Worm (Caenorhabditis elegans) whole organism, L1 larva: ENCODE results near the gene D1044.7.

Experiments used
- alr-1 ChIP-seq: fragments of 200-800 bp; sonication (Bioruptor generic); optimal IDR thresholded peaks from 2 replicates; lab custom pipeline; 2018; ENCODE audit warnings: borderline replicate concordance, mild to moderate bottlenecking, missing genetic modification characterization, missing compliant biosample characterization
- blmp-1 ChIP-seq: fragments of 150-350 bp; optimal IDR thresholded peaks from 2 replicates; lab custom pipeline; 2014; ENCODE audit warnings: missing biosample characterization, missing genetic modification characterization
- ceh-8 ChIP-seq: fragments of 200-800 bp; sonication (Bioruptor generic); optimal IDR thresholded peaks from 2 replicates; lab custom pipeline; 2018; ENCODE audit warnings: mild to moderate bottlenecking, missing genetic modification characterization, moderate library complexity, missing compliant biosample characterization
- dsc-1 ChIP-seq: sonication (generic microtip); optimal IDR thresholded peaks from 2 replicates; lab custom pipeline; 2016; ENCODE audit warnings: mild to moderate bottlenecking, missing genetic modification characterization, missing compliant biosample characterization
- efl-1 ChIP-seq, 4 experiments: fragments of 150-350 bp; optimal IDR thresholded peaks in 3 of 4; peaks in 1 of 4; 1 replicate in 1 of 4; 2 replicates in 3 of 4; lab custom pipeline; 2014; ENCODE audit warnings: missing biosample characterization in 2 of 4, missing genetic modification characterization in 2 of 4, missing genetic modification reagents in 2 of 4
- efl-3 ChIP-seq: fragments of 200-800 bp; sonication (Bioruptor generic); optimal IDR thresholded peaks from 2 replicates; lab custom pipeline; 2018; ENCODE audit warnings: mild to moderate bottlenecking, missing genetic modification characterization, missing compliant biosample characterization
- egl-13 ChIP-seq: sonication (generic microtip); optimal IDR thresholded peaks from 2 replicates; lab custom pipeline; 2016; ENCODE audit warnings: missing genotype, missing genetic modification reagents, missing genetic modification characterization, missing compliant biosample characterization
- elt-3 ChIP-seq, 6 experiments: fragments of 150-350 bp in 1 of 6; sonication (generic microtip); optimal IDR thresholded peaks; 2 replicates each; lab custom pipeline; 2017 to 2018; ENCODE audit warnings: missing biosample characterization in 6 of 6, missing genetic modification characterization in 6 of 6, inconsistent platforms in 1 of 6
- fkh-10 ChIP-seq: sonication (generic microtip); optimal IDR thresholded peaks from 2 replicates; lab custom pipeline; 2017; ENCODE audit warnings: missing biosample characterization, missing genetic modification reagents, missing genetic modification characterization
- fkh-4 ChIP-seq: sonication (generic microtip); optimal IDR thresholded peaks from 2 replicates; lab custom pipeline; 2016; ENCODE audit warnings: missing compliant biosample characterization, missing genetic modification characterization, borderline replicate concordance
- fkh-8 ChIP-seq: sonication (generic microtip); optimal IDR thresholded peaks from 2 replicates; lab custom pipeline; 2016; ENCODE audit warnings: mild to moderate bottlenecking, missing genetic modification characterization, missing compliant biosample characterization
- fos-1 ChIP-seq: fragments of 150-350 bp; optimal IDR thresholded peaks from 2 replicates; lab custom pipeline; 2014; ENCODE audit warnings: missing biosample characterization, missing genetic modification characterization
- hlh-17 ChIP-seq: fragments of 200-800 bp; sonication (Bioruptor generic); optimal IDR thresholded peaks from 2 replicates; lab custom pipeline; 2018; ENCODE audit warnings: missing genetic modification characterization, mild to moderate bottlenecking, missing compliant biosample characterization, moderate library complexity, borderline replicate concordance
- hpl-2 ChIP-seq: fragments of 150-350 bp; optimal IDR thresholded peaks from 2 replicates; lab custom pipeline; 2014; ENCODE audit warnings: missing biosample characterization, missing genetic modification reagents, missing genetic modification characterization
- lin-13 ChIP-seq: fragments of 150-350 bp; optimal IDR thresholded peaks from 2 replicates; lab custom pipeline; 2014; ENCODE audit warnings: missing biosample characterization, missing genetic modification reagents, missing genetic modification characterization
- lin-14 ChIP-seq: fragments of 200-800 bp; sonication (Bioruptor generic); optimal IDR thresholded peaks from 2 replicates; lab custom pipeline; 2018; ENCODE audit warnings: mild to moderate bottlenecking, missing genetic modification characterization, moderate library complexity, missing compliant biosample characterization
- lsy-2 ChIP-seq, 2 experiments: fragments of 150-350 bp; optimal IDR thresholded peaks; 2 replicates each; lab custom pipeline; 2014; ENCODE audit warnings: missing biosample characterization in 2 of 2, missing genetic modification characterization in 2 of 2
- mef-2 ChIP-seq: fragments of 150-350 bp; optimal IDR thresholded peaks from 2 replicates; lab custom pipeline; 2014; ENCODE audit warnings: missing biosample characterization, missing genetic modification characterization
- nhr-11 ChIP-seq: fragments of 150-350 bp; optimal IDR thresholded peaks from 2 replicates; lab custom pipeline; 2014; ENCODE audit warnings: missing biosample characterization, missing genetic modification characterization
- nhr-12 ChIP-seq: sonication (generic microtip); optimal IDR thresholded peaks from 2 replicates; lab custom pipeline; 2017; ENCODE audit warnings: missing biosample characterization, missing genetic modification characterization
- nhr-20 ChIP-seq: sonication (generic microtip); optimal IDR thresholded peaks from 2 replicates; lab custom pipeline; 2016; ENCODE audit warnings: mild to moderate bottlenecking, missing genetic modification characterization, missing compliant biosample characterization
- nhr-47 ChIP-seq: sonication (generic microtip); optimal IDR thresholded peaks from 2 replicates; lab custom pipeline; 2016; ENCODE audit warnings: mild to moderate bottlenecking, missing genetic modification characterization, moderate library complexity, missing compliant biosample characterization
- nhr-71 ChIP-seq: sonication (generic microtip); optimal IDR thresholded peaks from 2 replicates; lab custom pipeline; 2016; ENCODE audit warnings: mild to moderate bottlenecking, missing genetic modification characterization, moderate library complexity, missing compliant biosample characterization
- nhr-85 ChIP-seq: sonication (generic microtip); peaks from one replicate; lab custom pipeline; 2016; ENCODE audit warnings: missing genetic modification characterization, inconsistent platforms, missing compliant biosample characterization
- nhr-90 ChIP-seq: sonication (generic microtip); optimal IDR thresholded peaks from 2 replicates; lab custom pipeline; 2016; ENCODE audit warnings: mild to moderate bottlenecking, missing genetic modification characterization, missing compliant biosample characterization; ENCODE audit not compliant: poor library complexity
- pax-3 ChIP-seq: fragments of 200-800 bp; sonication (Bioruptor generic); optimal IDR thresholded peaks from 2 replicates; lab custom pipeline; 2018; ENCODE audit warnings: mild to moderate bottlenecking, missing genetic modification characterization, moderate library complexity, missing compliant biosample characterization
- skn-1 ChIP-seq: fragments of 150-350 bp; optimal IDR thresholded peaks from 2 replicates; lab custom pipeline; 2014; ENCODE audit warnings: missing biosample characterization, missing genetic modification characterization
- snu-23 ChIP-seq: sonication (generic microtip); optimal IDR thresholded peaks from 2 replicates; lab custom pipeline; 2016; ENCODE audit warnings: missing genetic modification characterization, missing compliant biosample characterization
- sox-4 ChIP-seq: sonication (generic microtip); optimal IDR thresholded peaks from 2 replicates; lab custom pipeline; 2016; ENCODE audit warnings: missing genetic modification characterization, missing compliant biosample characterization
- sup-37 ChIP-seq: fragments of 200-800 bp; sonication (Bioruptor generic); optimal IDR thresholded peaks from 2 replicates; lab custom pipeline; 2018; ENCODE audit warnings: mild to moderate bottlenecking, missing genetic modification characterization, missing compliant biosample characterization
- swsn-7 ChIP-seq: sonication (generic microtip); optimal IDR thresholded peaks from 2 replicates; lab custom pipeline; 2016; ENCODE audit warnings: missing genetic modification characterization, missing compliant biosample characterization
- tbx-2 ChIP-seq: sonication (generic microtip); optimal IDR thresholded peaks from 2 replicates; lab custom pipeline; 2016; ENCODE audit warnings: missing genetic modification characterization, missing compliant biosample characterization
- unc-86 ChIP-seq: sonication (generic microtip); optimal IDR thresholded peaks from 2 replicates; lab custom pipeline; 2016; ENCODE audit warnings: missing genetic modification characterization, missing compliant biosample characterization
- vab-15 ChIP-seq: sonication (generic microtip); optimal IDR thresholded peaks from 2 replicates; lab custom pipeline; 2017; ENCODE audit warnings: missing genotype, mild to moderate bottlenecking, missing genetic modification characterization, missing compliant biosample characterization
- xbp-1 ChIP-seq: sonication (generic microtip); optimal IDR thresholded peaks from 2 replicates; lab custom pipeline; 2016; ENCODE audit warnings: missing genetic modification characterization, missing compliant biosample characterization
- ztf-11 ChIP-seq, 2 experiments: sonication (generic microtip); optimal IDR thresholded peaks; 2 replicates each; lab custom pipeline; 2016 to 2017; ENCODE audit warnings: missing genetic modification characterization in 2 of 2, missing biosample characterization in 1 of 2, missing compliant biosample characterization in 1 of 2

The D1044.7 gene

ce11 chrIII:5501358-5502287, 6.9 kb downstream of the D1044.7 start, which contains the start of gene R02F2.1 (continued):
- TF ChIP-seq alr-1 (tag; lab: Kevin White, UChicago) (no peak), nhr-11 (tag; lab: Kevin White, UChicago) (no peak), xbp-1 (tag; lab: Kevin White, UChicago) (peak; percentile 14), elt-3 (tag; optimal IDR thresholded peaks at IDR 0.05; lab: Kevin White, UChicago) (peak in 2 of 6 experiments; percentile 19 to 58), vab-15 (no peak), sup-37 (GFP tag; lab: Kevin White, UChicago) (no peak), blmp-1 (tag; lab: Kevin White, UChicago) (peak; percentile 60), mef-2 (tag; lab: Kevin White, UChicago) (no peak), skn-1 (tag; lab: Kevin White, UChicago) (peak; percentile 16), hpl-2 (GFP tag; lab: Kevin White, UChicago) (no peak), lin-13 (no peak), lin-14 (GFP tag; lab: Kevin White, UChicago) (peak; percentile 63), nhr-12 (tag; lab: Kevin White, UChicago) (no peak), nhr-85 (tag; lab: Kevin White, UChicago) (peak; percentile 80), nhr-90 (tag; lab: Kevin White, UChicago) (peak; percentile 66), hlh-17 (GFP tag; lab: Kevin White, UChicago) (no peak)

ce11 chrIII:5500732-5501131, 7.8 kb downstream of the D1044.7 start:
- TF ChIP-seq nhr-11 (tag; lab: Kevin White, UChicago), result peak; percentile 56
- peak; percentile 7 to 19 for TF ChIP-seq lsy-2 (tag; optimal IDR thresholded peaks at IDR 0.05; lab: Kevin White, UChicago)
- no peak for TF ChIP-seq tbx-2 (tag; lab: Kevin White, UChicago)
- TF ChIP-seq nhr-47 (tag; lab: Kevin White, UChicago), result peak; percentile 84
- TF ChIP-seq fkh-4 (tag; lab: Kevin White, UChicago), result peak; percentile 58
- TF ChIP-seq nhr-20 (tag; lab: Kevin White, UChicago), result peak; percentile 19
- TF ChIP-seq pax-3 (tag; lab: Kevin White, UChicago), result peak; percentile 83
- peak; percentile 30 for TF ChIP-seq egl-13 (tag; lab: Kevin White, UChicago)
- TF ChIP-seq dsc-1 (tag; lab: Kevin White, UChicago), result peak; percentile 99
- TF ChIP-seq ceh-8 (GFP tag; lab: Kevin White, UChicago), result peak; percentile 39
- peak; percentile 17 for TF ChIP-seq lin-14 (GFP tag; lab: Kevin White, UChicago)
- peak; percentile 80 for TF ChIP-seq sox-4 (tag; lab: Kevin White, UChicago)
- no peak for TF ChIP-seq snu-23 (GFP tag; lab: Kevin White, UChicago)
- no peak for TF ChIP-seq fkh-10 (GFP tag; lab: Kevin White, UChicago)
- TF ChIP-seq unc-86 (tag; lab: Kevin White, UChicago), result peak; percentile 8
- peak; percentile 77 for TF ChIP-seq nhr-71
- peak; percentile 19 for TF ChIP-seq swsn-7 (tag; lab: Kevin White, UChicago)
- no peak for TF ChIP-seq blmp-1 (tag; lab: Kevin White, UChicago)
- TF ChIP-seq fkh-8 (tag; lab: Kevin White, UChicago), result peak; percentile 88
- TF ChIP-seq efl-3 (GFP tag; lab: Kevin White, UChicago), result no peak
- peak; percentile 35 for TF ChIP-seq fos-1

ce11 chrIII:5499942-5500341, 8.6 kb downstream of the D1044.7 start:
- TF ChIP-seq ztf-11 (tag; optimal IDR thresholded peaks at IDR 0.05; lab: Kevin White, UChicago), result peak in 1 of 2 experiments; percentile 10
- no peak for TF ChIP-seq nhr-90 (tag; lab: Kevin White, UChicago)
- TF ChIP-seq efl-1 (optimal IDR thresholded peaks at IDR 0.05; lab: Kevin White, UChicago), result no peak
- peak in 1 of 2 experiments; percentile 44 for TF ChIP-seq efl-1 (GFP tag; optimal IDR thresholded peaks at IDR 0.05 in 1 of 2; lab: Kevin White, UChicago)
- peak; percentile 8 for TF ChIP-seq lin-14 (GFP tag; lab: Kevin White, UChicago)
